Fruit fly (Drosophila melanogaster) whole organism, wandering third instar larva: ENCODE results near the gene CG12194.

Experiments used
- Abd-B ChIP-seq: fragments of >200 bp; optimal IDR thresholded peaks from 2 replicates; lab custom pipeline; 2017; ENCODE audit warnings: missing biosample characterization, missing genetic modification characterization
- CG32264 ChIP-seq: fragments of 200-800 bp; sonication (Bioruptor generic); optimal IDR thresholded peaks from 2 replicates; lab custom pipeline; 2016; ENCODE audit warnings: missing biosample characterization, missing genetic modification characterization
- CG9705 ChIP-seq: fragments of 200-800 bp; sonication (Bioruptor generic); optimal IDR thresholded peaks from 2 replicates; lab custom pipeline; 2018; ENCODE audit warnings: missing biosample characterization, mild to moderate bottlenecking, missing genetic modification characterization
- CrebA ChIP-seq: fragments of 200-800 bp; sonication (Bioruptor generic); optimal IDR thresholded peaks from 2 replicates; lab custom pipeline; 2016; ENCODE audit warnings: missing biosample characterization, mild to moderate bottlenecking, missing genetic modification characterization, borderline replicate concordance
- Dfd ChIP-seq: fragments of >200 bp; optimal IDR thresholded peaks from 2 replicates; lab custom pipeline; 2017; ENCODE audit warnings: missing biosample characterization, missing genetic modification characterization
- Dif ChIP-seq: fragments of 200-275, 200-300 bp; sonication (Bioruptor generic); optimal IDR thresholded peaks from 2 replicates; lab custom pipeline; 2018; ENCODE audit warnings: missing biosample characterization, missing genetic modification characterization; ENCODE audit not compliant: partially characterized antibody
- GATAd ChIP-seq: sonication (Bioruptor generic); optimal IDR thresholded peaks from 2 replicates; lab custom pipeline; 2016; ENCODE audit warnings: missing biosample characterization, missing genetic modification characterization
- HLH106 ChIP-seq: fragments of 200-800 bp; optimal IDR thresholded peaks from 3 replicates; lab custom pipeline; 2019; ENCODE audit warnings: missing biosample characterization, mild to moderate bottlenecking, missing genetic modification characterization, moderate library complexity
- Hnf4 ChIP-seq: fragments of 200-800 bp; sonication (Bioruptor generic); optimal IDR thresholded peaks from 2 replicates; lab custom pipeline; 2016; ENCODE audit warnings: missing biosample characterization, mild to moderate bottlenecking, missing genetic modification characterization
- Hr78 ChIP-seq: fragments of >200 bp; optimal IDR thresholded peaks from 2 replicates; lab custom pipeline; 2017; ENCODE audit warnings: missing biosample characterization, missing genetic modification characterization
- Hr83 ChIP-seq: fragments of 200-300 bp; sonication (Bioruptor generic); optimal IDR thresholded peaks from 2 replicates; lab custom pipeline; 2016; ENCODE audit warnings: missing biosample characterization, mild to moderate bottlenecking, missing genetic modification characterization, moderate library complexity; ENCODE audit not compliant: poor library complexity, severe bottlenecking
- Jra ChIP-seq: sonication (Bioruptor generic); optimal IDR thresholded peaks from 2 replicates; lab custom pipeline; 2016; ENCODE audit warnings: missing biosample characterization, missing genetic modification characterization
- Mio ChIP-seq: sonication (Bioruptor generic); optimal IDR thresholded peaks from 2 replicates; lab custom pipeline; 2016; ENCODE audit warnings: missing biosample characterization, missing genetic modification characterization
- Myc ChIP-seq: fragments of >200 bp; optimal IDR thresholded peaks from 2 replicates; lab custom pipeline; 2017
- N ChIP-seq: fragments of >200 bp; optimal IDR thresholded peaks from 2 replicates; lab custom pipeline; 2018; ENCODE audit warnings: missing biosample characterization, missing external identifiers, missing genetic modification characterization
- OdsH ChIP-seq: fragments of 200-800 bp; sonication (Bioruptor generic); optimal IDR thresholded peaks from 2 replicates; lab custom pipeline; 2016; ENCODE audit warnings: missing biosample characterization, mild to moderate bottlenecking, missing genetic modification characterization
- Rel ChIP-seq, 2 experiments: fragments of 200-800 bp; sonication (Bioruptor generic) in 1 of 2; optimal IDR thresholded peaks; 2 replicates in 1 of 2; 3 replicates in 1 of 2; lab custom pipeline; 2016 to 2019; ENCODE audit warnings: mild to moderate bottlenecking in 2 of 2, missing biosample characterization in 2 of 2, missing genetic modification characterization in 2 of 2, moderate library complexity in 1 of 2
- Sp1 ChIP-seq: fragments of 200-800 bp; sonication (Bioruptor generic); optimal IDR thresholded peaks from 3 replicates; lab custom pipeline; 2019; ENCODE audit warnings: missing biosample characterization, mild to moderate bottlenecking, missing genetic modification characterization, moderate library complexity
- Vsx2 ChIP-seq: fragments of 200-300, 225-300 bp; sonication (Bioruptor generic); optimal IDR thresholded peaks from 2 replicates; lab custom pipeline; 2018; ENCODE audit warnings: missing biosample characterization, missing genetic modification characterization; ENCODE audit not compliant: partially characterized antibody
- br ChIP-seq: fragments of 200-800 bp; sonication (Bioruptor generic); optimal IDR thresholded peaks from 2 replicates; lab custom pipeline; 2016; ENCODE audit warnings: missing biosample characterization, missing genetic modification characterization
- brk ChIP-seq: fragments of 200-800 bp; sonication (Bioruptor generic); optimal IDR thresholded peaks from 2 replicates; lab custom pipeline; 2016; ENCODE audit warnings: missing biosample characterization, mild to moderate bottlenecking, missing genetic modification characterization
- dl ChIP-seq, 2 experiments: fragments of 175-275, 200-275 bp in 1 of 2; fragments of 200-275 bp in 1 of 2; sonication (Bioruptor generic); optimal IDR thresholded peaks; lab custom pipeline; 2018; ENCODE audit warnings: mild to moderate bottlenecking in 2 of 2, missing biosample characterization in 2 of 2, missing genetic modification characterization in 2 of 2, moderate library complexity in 2 of 2; ENCODE audit not compliant: partially characterized antibody in 2 of 2, insufficient read depth in 1 of 2
- dmrt93B ChIP-seq: fragments of 200-800 bp; sonication (Bioruptor generic); optimal IDR thresholded peaks from 2 replicates; lab custom pipeline; 2018; ENCODE audit warnings: missing biosample characterization, mild to moderate bottlenecking, missing genetic modification characterization
- dsf ChIP-seq: sonication (Bioruptor generic); optimal IDR thresholded peaks from 2 replicates; lab custom pipeline; 2016; ENCODE audit warnings: missing biosample characterization, missing genetic modification characterization, borderline replicate concordance
- ey ChIP-seq: fragments of 200-800 bp; sonication (Bioruptor generic); optimal IDR thresholded peaks from 2 replicates; lab custom pipeline; 2016; ENCODE audit warnings: missing biosample characterization, missing genetic modification characterization
- foxo ChIP-seq, 2 experiments: fragments of 200-800 bp; sonication (Bioruptor generic); optimal IDR thresholded peaks; 2 replicates in 1 of 2; 3 replicates in 1 of 2; lab custom pipeline; 2016 to 2017; ENCODE audit warnings: missing biosample characterization in 2 of 2, missing genetic modification characterization in 2 of 2
- fru ChIP-seq: fragments of 200-800 bp; sonication (Bioruptor generic); optimal IDR thresholded peaks from 3 replicates; lab custom pipeline; 2016; ENCODE audit warnings: missing biosample characterization, mild to moderate bottlenecking, missing genetic modification characterization
- h ChIP-seq: fragments of 200-800 bp; sonication (Bioruptor generic); optimal IDR thresholded peaks from 3 replicates; lab custom pipeline; 2016; ENCODE audit warnings: missing biosample characterization, mild to moderate bottlenecking, missing genetic modification characterization
- jim ChIP-seq: fragments of 175-275, 200-325 bp; sonication (Bioruptor generic); optimal IDR thresholded peaks from 2 replicates; lab custom pipeline; 2016; ENCODE audit warnings: missing biosample characterization, mild to moderate bottlenecking, missing genetic modification characterization
- lola ChIP-seq: fragments of >200 bp; optimal IDR thresholded peaks from 2 replicates; lab custom pipeline; 2017; ENCODE audit warnings: missing biosample characterization, missing genetic modification characterization
- pan ChIP-seq: fragments of >200 bp; optimal IDR thresholded peaks from 2 replicates; lab custom pipeline; 2017
- psq ChIP-seq: fragments of 200-800 bp; sonication (Bioruptor generic); optimal IDR thresholded peaks from 3 replicates; lab custom pipeline; 2017; ENCODE audit warnings: missing biosample characterization, mild to moderate bottlenecking, missing genetic modification characterization, moderate library complexity
- rgr ChIP-seq: fragments of 200-800 bp; sonication (Bioruptor generic); optimal IDR thresholded peaks from 3 replicates; lab custom pipeline; 2016; ENCODE audit warnings: missing biosample characterization, mild to moderate bottlenecking, missing genetic modification characterization
- sage ChIP-seq: fragments of 200-800 bp; sonication (Bioruptor generic); optimal IDR thresholded peaks from 2 replicates; lab custom pipeline; 2016; ENCODE audit warnings: missing biosample characterization, mild to moderate bottlenecking, missing genetic modification characterization
- sv ChIP-seq: fragments of 200-800 bp; sonication (Bioruptor generic); optimal IDR thresholded peaks from 3 replicates; lab custom pipeline; 2016; ENCODE audit warnings: missing biosample characterization, missing genetic modification characterization
- tai ChIP-seq: sonication (Bioruptor generic); optimal IDR thresholded peaks from 2 replicates; lab custom pipeline; 2016; ENCODE audit warnings: missing biosample characterization, missing genetic modification characterization
- usp ChIP-seq: fragments of >200 bp; optimal IDR thresholded peaks from 2 replicates; lab custom pipeline; 2017; ENCODE audit warnings: missing biosample characterization, missing genetic modification characterization
- woc ChIP-seq: sonication (Bioruptor generic); optimal IDR thresholded peaks from 2 replicates; lab custom pipeline; 2016; ENCODE audit warnings: missing biosample characterization, mild to moderate bottlenecking, missing genetic modification characterization

The CG12194 gene

DNA sequence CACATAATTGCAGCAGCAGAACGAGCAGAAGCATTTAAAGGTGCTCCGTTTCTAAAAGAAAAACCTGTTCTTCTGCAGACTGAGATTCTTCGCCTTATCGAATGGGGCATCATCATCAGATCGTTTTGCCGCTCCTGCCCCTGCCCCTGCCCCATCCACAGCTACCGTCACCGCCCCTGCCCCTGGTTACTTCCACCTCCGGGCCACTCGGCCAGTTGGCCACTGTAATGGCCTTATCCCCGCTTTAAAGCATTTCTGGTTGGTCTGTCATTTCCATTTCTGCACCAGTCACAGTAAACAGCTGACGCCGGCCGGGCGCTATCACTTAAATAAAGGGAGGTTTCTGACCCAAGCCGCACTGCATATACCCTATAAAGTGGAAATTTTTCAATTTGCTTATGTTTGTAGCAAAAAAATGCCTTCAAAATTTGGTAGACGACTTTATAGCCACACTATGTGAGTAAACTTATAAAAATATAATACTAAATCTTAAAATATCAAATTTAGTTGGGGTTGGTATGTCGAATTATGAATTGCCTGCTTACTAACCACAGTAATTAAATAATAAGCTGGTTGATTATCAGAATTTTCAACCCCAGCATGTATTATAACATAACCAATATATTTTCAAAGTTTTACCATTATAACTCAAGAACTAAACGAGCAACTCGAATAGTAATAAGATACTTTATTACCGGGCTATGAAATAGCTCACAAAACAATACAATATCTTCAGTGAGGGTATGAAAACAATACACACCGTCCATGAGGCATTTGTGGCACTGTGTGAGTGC, 27.3 kb upstream of the CG12194 start:
- TF ChIP-seq foxo (GFP tag; optimal IDR thresholded peaks at IDR 0.05; lab: Kevin White, UChicago): peak in 1 of 2 experiments; percentile 70
- no peak for TF ChIP-seq lola (GFP tag; lab: Kevin White, UChicago)
- no peak for TF ChIP-seq pan (lab: Kevin White, UChicago)
- no peak for TF ChIP-seq Abd-B
- TF ChIP-seq psq (GFP tag; lab: Kevin White, UChicago): peak; percentile 69
- TF ChIP-seq tai (GFP tag; lab: Kevin White, UChicago): peak; percentile 31
- TF ChIP-seq brk (GFP tag; lab: Kevin White, UChicago): peak; percentile 20
- TF ChIP-seq ey (GFP tag; lab: Kevin White, UChicago): peak; percentile 60
- no peak for TF ChIP-seq Mio
- no peak for TF ChIP-seq GATAd (GFP tag; lab: Kevin White, UChicago)
- TF ChIP-seq dl (GFP tag; optimal IDR thresholded peaks at IDR 0.05; lab: Kevin White, UChicago; ENCODE audit: insufficient read depth in 1 of 2, partially characterized antibody in 2 of 2): no peak
- peak; percentile 60 for TF ChIP-seq CG9705
- peak; percentile 58 for TF ChIP-seq h (GFP tag; lab: Kevin White, UChicago)
- TF ChIP-seq Hnf4 (GFP tag; lab: Kevin White, UChicago): peak; percentile 49
- TF ChIP-seq Myc (lab: Kevin White, UChicago): no peak
- TF ChIP-seq OdsH: peak; percentile 68
- no peak for TF ChIP-seq CG32264 (GFP tag; lab: Kevin White, UChicago)
- no peak for TF ChIP-seq CrebA (GFP tag; lab: Kevin White, UChicago)
- no peak for TF ChIP-seq Dfd
- TF ChIP-seq dmrt93B: peak; percentile 64
- no peak for TF ChIP-seq usp (GFP tag; lab: Kevin White, UChicago)
- no peak for TF ChIP-seq Jra (GFP tag; lab: Kevin White, UChicago)
- TF ChIP-seq sage (GFP tag; lab: Kevin White, UChicago): no peak
- TF ChIP-seq Vsx2 (GFP tag; lab: Kevin White, UChicago): no peak
- TF ChIP-seq dsf (GFP tag; lab: Kevin White, UChicago): peak; percentile 5
- TF ChIP-seq fru (GFP tag; lab: Kevin White, UChicago): peak; percentile 62
- TF ChIP-seq br (GFP tag; lab: Kevin White, UChicago): peak; percentile 45
- TF ChIP-seq rgr (GFP tag; lab: Kevin White, UChicago): peak; percentile 57
- no peak for TF ChIP-seq Hr83 (GFP tag; lab: Kevin White, UChicago)
- TF ChIP-seq HLH106 (tag; lab: Kevin White, UChicago): peak; percentile 75
- TF ChIP-seq jim (GFP tag; lab: Kevin White, UChicago): no peak
- TF ChIP-seq Hr78: no peak
- peak; percentile 93 for TF ChIP-seq woc (GFP tag; lab: Kevin White, UChicago)
- TF ChIP-seq Sp1 (GFP tag; lab: Kevin White, UChicago): peak; percentile 82
- TF ChIP-seq Dif: no peak
- TF ChIP-seq sv (GFP tag; lab: Kevin White, UChicago): peak; percentile 51
- no peak for TF ChIP-seq N
- TF ChIP-seq Rel (GFP tag; optimal IDR thresholded peaks at IDR 0.05; lab: Kevin White, UChicago): no peak
- no peak for TF ChIP-seq Rel (tag; optimal IDR thresholded peaks at IDR 0.05; lab: Kevin White, UChicago)

dm6 chr2L:4811491-4812058, 26.6 kb upstream of the CG12194 start:
- TF ChIP-seq dsf (GFP tag; lab: Kevin White, UChicago): no peak
- peak; percentile 47 for TF ChIP-seq brk (GFP tag; lab: Kevin White, UChicago)
- peak; percentile 8 for TF ChIP-seq OdsH
- TF ChIP-seq sage (GFP tag; lab: Kevin White, UChicago): no peak
- peak; percentile 98 for TF ChIP-seq N
- peak; percentile 45 for TF ChIP-seq Hr78
- no peak for TF ChIP-seq br (GFP tag; lab: Kevin White, UChicago)
- peak; percentile 94 for TF ChIP-seq Dif
- TF ChIP-seq HLH106 (tag; lab: Kevin White, UChicago): peak; percentile 14
- TF ChIP-seq Mio: no peak
- TF ChIP-seq dmrt93B: no peak
- TF ChIP-seq usp (GFP tag; lab: Kevin White, UChicago): no peak
- peak; percentile 97 for TF ChIP-seq Rel (GFP tag; optimal IDR thresholded peaks at IDR 0.05; lab: Kevin White, UChicago)
- TF ChIP-seq Rel (tag; optimal IDR thresholded peaks at IDR 0.05; lab: Kevin White, UChicago): peak; percentile 77
- TF ChIP-seq Vsx2 (GFP tag; lab: Kevin White, UChicago): peak; percentile 76
- TF ChIP-seq CrebA (GFP tag; lab: Kevin White, UChicago): peak; percentile 95
- TF ChIP-seq foxo (GFP tag; optimal IDR thresholded peaks at IDR 0.05; lab: Kevin White, UChicago): peak in 1 of 2 experiments; percentile 75
- no peak for TF ChIP-seq GATAd (GFP tag; lab: Kevin White, UChicago)
- no peak for TF ChIP-seq Sp1 (GFP tag; lab: Kevin White, UChicago)
- TF ChIP-seq Hr83 (GFP tag; lab: Kevin White, UChicago): peak; percentile 24
- no peak for TF ChIP-seq psq (GFP tag; lab: Kevin White, UChicago)
- peak; percentile 75 for TF ChIP-seq Abd-B
- TF ChIP-seq Myc (lab: Kevin White, UChicago): no peak
- no peak for TF ChIP-seq ey (GFP tag; lab: Kevin White, UChicago)
- no peak for TF ChIP-seq sv (GFP tag; lab: Kevin White, UChicago)
- TF ChIP-seq tai (GFP tag; lab: Kevin White, UChicago): no peak
- no peak for TF ChIP-seq Dfd
- TF ChIP-seq Hnf4 (GFP tag; lab: Kevin White, UChicago): peak; percentile 21
- TF ChIP-seq jim (GFP tag; lab: Kevin White, UChicago): no peak
- peak; percentile 92 for TF ChIP-seq fru (GFP tag; lab: Kevin White, UChicago)
- no peak for TF ChIP-seq CG32264 (GFP tag; lab: Kevin White, UChicago)
- peak; percentile 57 for TF ChIP-seq Jra (GFP tag; lab: Kevin White, UChicago)
- no peak for TF ChIP-seq h (GFP tag; lab: Kevin White, UChicago)
- TF ChIP-seq pan (lab: Kevin White, UChicago): no peak
- TF ChIP-seq dl (GFP tag; optimal IDR thresholded peaks at IDR 0.05; lab: Kevin White, UChicago; ENCODE audit: insufficient read depth in 1 of 2, partially characterized antibody in 2 of 2): peak; percentile 40 to 70
- no peak for TF ChIP-seq CG9705
- TF ChIP-seq rgr (GFP tag; lab: Kevin White, UChicago): no peak
- no peak for TF ChIP-seq woc (GFP tag; lab: Kevin White, UChicago)
- no peak for TF ChIP-seq lola (GFP tag; lab: Kevin White, UChicago)
